Worm (Caenorhabditis elegans) whole organism, early embryonic: ENCODE results near the gene F56H9.2.

Source experiments
- F13C5.2 ChIP-seq: sonication (generic microtip); optimal IDR thresholded peaks from 2 replicates; lab custom pipeline; 2017; ENCODE audit warnings: mild to moderate bottlenecking, missing genetic modification characterization, inconsistent platforms, missing compliant biosample characterization
- ama-1 ChIP-seq: fragments of 150-350 bp; optimal IDR thresholded peaks from 2 replicates; lab custom pipeline; 2014
- tra-4 ChIP-seq: sonication (generic microtip); optimal IDR thresholded peaks from 2 replicates; lab custom pipeline; 2017; ENCODE audit warnings: missing genetic modification characterization, missing compliant biosample characterization

- TF ChIP-seq ama-1 (lab: Kevin White, UChicago) (no peak), F13C5.2 (tag; lab: Kevin White, UChicago) (no peak), tra-4 (tag; lab: Kevin White, UChicago) (no peak)
These were observed 37.8 kb upstream of the F56H9.2 start, which contains the start of gene C14C10.5 for ce11 chrV:12599510-12600242.
